Fruit fly (Drosophila melanogaster) whole organism, embryonic: Measurements from ENCODE around the gene fan.

Source experiments
- Abd-B ChIP-seq: fragments of 200-800 bp; sonication (Bioruptor generic); optimal IDR thresholded peaks from 2 replicates; lab custom pipeline; 2018; ENCODE audit warnings: missing biosample characterization, mild to moderate bottlenecking, missing genetic modification characterization, moderate library complexity
- C15 ChIP-seq: fragments of 200-800 bp; sonication (Bioruptor generic); IDR thresholded peaks from 3 replicates; pipeline ENCODE4 v1.3.6; 2022; ENCODE audit warnings: missing biosample characterization, missing genetic modification characterization
- CG12942 ChIP-seq: fragments of 200-800 bp; sonication (Bioruptor generic); optimal IDR thresholded peaks from 3 replicates; lab custom pipeline; 2016; ENCODE audit warnings: missing biosample characterization, missing genetic modification characterization
- CG14965 ChIP-seq: fragments of 200-800 bp; sonication (Bioruptor generic); optimal IDR thresholded peaks from 2 replicates; lab custom pipeline; 2016; ENCODE audit warnings: missing biosample characterization, missing genetic modification characterization, borderline replicate concordance
- CG1603 ChIP-seq: fragments of 200-800 bp; sonication (Bioruptor generic); optimal IDR thresholded peaks from 2 replicates; lab custom pipeline; 2019; ENCODE audit warnings: missing biosample characterization, mild to moderate bottlenecking, missing genetic modification characterization, moderate library complexity
- CG18011 ChIP-seq: fragments of 200-800 bp; sonication (Bioruptor generic); optimal IDR thresholded peaks from 2 replicates; lab custom pipeline; 2017; ENCODE audit warnings: missing biosample characterization, missing genetic modification characterization, mild to moderate bottlenecking, moderate library complexity, missing genotype
- CG6654 ChIP-seq: fragments of 200-800 bp; sonication (Bioruptor generic); optimal IDR thresholded peaks from 2 replicates; lab custom pipeline; 2017; ENCODE audit warnings: missing biosample characterization, mild to moderate bottlenecking, missing genetic modification characterization
- CG7271 ChIP-seq: fragments of 200-800 bp; sonication (Bioruptor generic); optimal IDR thresholded peaks from 2 replicates; lab custom pipeline; 2018; ENCODE audit warnings: missing biosample characterization, mild to moderate bottlenecking, missing genetic modification characterization, moderate library complexity
- CG7786 ChIP-seq: fragments of 200-800 bp; sonication (Bioruptor generic); optimal IDR thresholded peaks from 2 replicates; lab custom pipeline; 2016; ENCODE audit warnings: missing biosample characterization, missing genetic modification characterization
- CG8924 ChIP-seq: fragments of 200-800 bp; optimal IDR thresholded peaks from 3 replicates; lab custom pipeline; 2019; ENCODE audit warnings: missing biosample characterization, mild to moderate bottlenecking, missing genetic modification characterization, moderate library complexity
- CG9215 ChIP-seq: fragments of 200-800 bp; sonication (Bioruptor generic); IDR thresholded peaks from 2 replicates; pipeline ENCODE4 v1.3.6; 2022; ENCODE audit warnings: missing biosample characterization, missing genetic modification characterization
- CG9876 ChIP-seq: fragments of 200-800 bp; sonication (Bioruptor generic); optimal IDR thresholded peaks from 2 replicates; lab custom pipeline; 2016; ENCODE audit warnings: missing biosample characterization, missing genetic modification characterization
- Camta ChIP-seq: fragments of 200-800 bp; sonication (Bioruptor generic); optimal IDR thresholded peaks from 2 replicates; lab custom pipeline; 2016; ENCODE audit warnings: missing biosample characterization, missing genetic modification characterization
- Dbx ChIP-seq: fragments of 200-800 bp; sonication (Bioruptor generic); IDR thresholded peaks from 3 replicates; pipeline ENCODE4 v1.3.6; 2022; ENCODE audit warnings: missing biosample characterization, missing genetic modification characterization
- Dll ChIP-seq: fragments of 200-800 bp; sonication (Bioruptor generic); IDR thresholded peaks from 4 replicates; pipeline ENCODE4 v1.3.6; 2022; ENCODE audit warnings: missing biosample characterization, missing genetic modification characterization; ENCODE audit not compliant: partially characterized antibody
- Doc2 ChIP-seq: fragments of 200-800 bp; sonication (Bioruptor generic); IDR thresholded peaks from 2 replicates; pipeline ENCODE4 v1.3.6; 2022; ENCODE audit warnings: missing biosample characterization, missing genetic modification characterization
- Gsc ChIP-seq: fragments of 200-800 bp; sonication (Bioruptor generic); IDR thresholded peaks from 2 replicates; pipeline ENCODE4 v1.3.6; 2022; ENCODE audit warnings: missing biosample characterization, missing genetic modification characterization
- HmgZ ChIP-seq: fragments of 200-800 bp; sonication (Bioruptor generic); optimal IDR thresholded peaks from 2 replicates; lab custom pipeline; 2018; ENCODE audit warnings: missing biosample characterization, mild to moderate bottlenecking, missing genetic modification characterization
- Lpt ChIP-seq: fragments of >200 bp; optimal IDR thresholded peaks from 2 replicates; lab custom pipeline; 2018; ENCODE audit warnings: missing biosample characterization, missing genetic modification characterization
- MESR4 ChIP-seq: fragments of 200-800 bp; sonication (Bioruptor generic); optimal IDR thresholded peaks from 2 replicates; lab custom pipeline; 2018; ENCODE audit warnings: missing biosample characterization, mild to moderate bottlenecking, missing genetic modification characterization, moderate library complexity
- Max ChIP-seq: fragments of 200-800 bp; sonication (Bioruptor generic); optimal IDR thresholded peaks from 2 replicates; lab custom pipeline; 2016; ENCODE audit warnings: missing biosample characterization, mild to moderate bottlenecking, missing genetic modification characterization
- Nf-YB ChIP-seq: fragments of 200-800 bp; sonication (Bioruptor generic); optimal IDR thresholded peaks from 3 replicates; lab custom pipeline; 2019; ENCODE audit warnings: missing biosample characterization, mild to moderate bottlenecking, missing genetic modification characterization, moderate library complexity
- Oaz ChIP-seq: fragments of 200-800 bp; sonication (Bioruptor generic); IDR thresholded peaks from 2 replicates; pipeline ENCODE4 v1.3.6; 2022; ENCODE audit warnings: missing biosample characterization, missing genetic modification characterization
- Oli ChIP-seq: fragments of 200-800 bp; sonication (Bioruptor generic); optimal IDR thresholded peaks from 2 replicates; lab custom pipeline; 2018; ENCODE audit warnings: missing biosample characterization, mild to moderate bottlenecking, missing genetic modification characterization, moderate library complexity
- Sox100B ChIP-seq: fragments of 200-800 bp; sonication (Bioruptor generic); optimal IDR thresholded peaks from 3 replicates; lab custom pipeline; 2018; ENCODE audit warnings: missing biosample characterization, mild to moderate bottlenecking, missing genetic modification characterization
- Sry-δ ChIP-seq: fragments of 200-800 bp; sonication (Bioruptor generic); optimal IDR thresholded peaks from 2 replicates; lab custom pipeline; 2016; ENCODE audit warnings: missing biosample characterization, missing genetic modification characterization
- Xbp1 ChIP-seq: fragments of 200-800 bp; sonication (Bioruptor generic); optimal IDR thresholded peaks from 3 replicates; lab custom pipeline; 2016; ENCODE audit warnings: missing biosample characterization, mild to moderate bottlenecking, missing genetic modification characterization
- YL-1 ChIP-seq: fragments of 200-800 bp; sonication (Bioruptor generic); optimal IDR thresholded peaks from 3 replicates; lab custom pipeline; 2017; ENCODE audit warnings: missing biosample characterization, mild to moderate bottlenecking, missing genetic modification characterization
- bab2 ChIP-seq: fragments of 200-800 bp; sonication (Bioruptor generic); optimal IDR thresholded peaks from 2 replicates; lab custom pipeline; 2016; ENCODE audit warnings: missing biosample characterization, missing genetic modification characterization
- br ChIP-seq: fragments of >200 bp; optimal IDR thresholded peaks from 2 replicates; lab custom pipeline; 2017
- cato ChIP-seq: fragments of 200-800 bp; sonication (Bioruptor generic); optimal IDR thresholded peaks from 2 replicates; lab custom pipeline; 2016; ENCODE audit warnings: missing biosample characterization, missing genetic modification characterization, borderline replicate concordance
- croc ChIP-seq: fragments of 200-800 bp; sonication (Bioruptor generic); conservative IDR thresholded peaks from 3 replicates; pipeline ENCODE4 v1.3.6; 2022; ENCODE audit warnings: missing biosample characterization, missing genetic modification characterization
- dan ChIP-seq: fragments of 200-800 bp; sonication (Bioruptor generic); IDR thresholded peaks from 2 replicates; pipeline ENCODE4 v1.3.6; 2022; ENCODE audit warnings: missing biosample characterization, missing genetic modification characterization
- dimm ChIP-seq: fragments of 200-800 bp; sonication (Bioruptor generic); IDR thresholded peaks from 2 replicates; pipeline ENCODE4 v1.3.6; 2022; ENCODE audit warnings: missing biosample characterization, missing genetic modification characterization
- fd3F ChIP-seq: fragments of 200-800 bp; sonication (Bioruptor generic); optimal IDR thresholded peaks from 2 replicates; lab custom pipeline; 2018; ENCODE audit warnings: missing biosample characterization, mild to moderate bottlenecking, missing genetic modification characterization, moderate library complexity
- gce ChIP-seq: fragments of 200-800 bp; sonication (Bioruptor generic); IDR thresholded peaks from 3 replicates; pipeline ENCODE4 v1.3.6; 2022; ENCODE audit warnings: missing biosample characterization, missing genetic modification characterization
- grau ChIP-seq: fragments of 200-800 bp; optimal IDR thresholded peaks from 3 replicates; lab custom pipeline; 2019; ENCODE audit warnings: missing biosample characterization, mild to moderate bottlenecking, missing genetic modification characterization, moderate library complexity
- hbn ChIP-seq: fragments of 200-800 bp; sonication (Bioruptor generic); IDR thresholded peaks from 2 replicates; pipeline ENCODE4 v1.3.6; 2022; ENCODE audit warnings: missing biosample characterization, missing genetic modification characterization; ENCODE audit not compliant: partially characterized antibody
- hth ChIP-seq: fragments of >200 bp; optimal IDR thresholded peaks from 2 replicates; lab custom pipeline; 2017; ENCODE audit warnings: inconsistent platforms
- jing ChIP-seq: fragments of 200-800 bp; sonication (Bioruptor generic); optimal IDR thresholded peaks from 2 replicates; lab custom pipeline; 2018; ENCODE audit warnings: missing biosample characterization, mild to moderate bottlenecking, missing genetic modification characterization
- jumu ChIP-seq: fragments of 200-800 bp; sonication (Bioruptor generic); optimal IDR thresholded peaks from 3 replicates; lab custom pipeline; 2016; ENCODE audit warnings: missing biosample characterization, missing genetic modification characterization
- ken ChIP-seq: fragments of 200-800 bp; sonication (Bioruptor generic); IDR thresholded peaks from 3 replicates; pipeline ENCODE4 v1.3.6; 2022; ENCODE audit warnings: missing biosample characterization, missing genetic modification characterization
- nerfin-1 ChIP-seq: fragments of 200-800 bp; sonication (Bioruptor generic); optimal IDR thresholded peaks from 3 replicates; lab custom pipeline; 2019; ENCODE audit warnings: missing biosample characterization, mild to moderate bottlenecking, missing genetic modification characterization, moderate library complexity
- prd ChIP-seq, 3 experiments: fragments of >200 bp in 2 of 3; fragments of 200-800 bp in 1 of 3; sonication (Bioruptor generic) in 1 of 3; optimal IDR thresholded peaks in 2 of 3; IDR thresholded peaks in 1 of 3; 2 replicates in 2 of 3; 3 replicates in 1 of 3; pipeline versions ENCODE4 v1.3.6 to Lab custom; 2017 to 2022; ENCODE audit warnings: missing biosample characterization in 1 of 3, missing genetic modification characterization in 1 of 3
- pum ChIP-seq: fragments of 200-800 bp; sonication (Bioruptor generic); optimal IDR thresholded peaks from 2 replicates; lab custom pipeline; 2016; ENCODE audit warnings: missing biosample characterization, missing genetic modification characterization
- run ChIP-seq: fragments of 200-800 bp; sonication (Bioruptor generic); optimal IDR thresholded peaks from 3 replicates; lab custom pipeline; 2018; ENCODE audit warnings: missing biosample characterization, mild to moderate bottlenecking, missing genetic modification characterization
- sc ChIP-seq, 3 experiments: fragments of >200 bp in 2 of 3; fragments of 200-800 bp in 1 of 3; sonication (Bioruptor generic) in 1 of 3; optimal IDR thresholded peaks; 2 replicates in 2 of 3; 3 replicates in 1 of 3; lab custom pipeline; 2017; ENCODE audit warnings: mild to moderate bottlenecking in 1 of 3, missing biosample characterization in 1 of 3, missing genetic modification characterization in 1 of 3, missing genetic modification reagents in 1 of 3
- so ChIP-seq: fragments of 200-800 bp; sonication (Bioruptor generic); IDR thresholded peaks from 3 replicates; pipeline ENCODE4 v1.3.6; 2022; ENCODE audit warnings: missing biosample characterization, missing genetic modification characterization
- sob ChIP-seq: fragments of 200-800 bp; sonication (Bioruptor generic); IDR thresholded peaks from 2 replicates; pipeline ENCODE4 v1.3.6; 2022; ENCODE audit warnings: missing biosample characterization, missing genetic modification characterization
- toy ChIP-seq: fragments of 200-800 bp; sonication (Bioruptor generic); IDR thresholded peaks from 2 replicates; pipeline ENCODE4 v1.3.6; 2022; ENCODE audit warnings: missing biosample characterization, missing genetic modification characterization
- z ChIP-seq: fragments of 200-800 bp; sonication (Bioruptor generic); IDR thresholded peaks from 3 replicates; pipeline ENCODE4 v1.3.6; 2022; ENCODE audit warnings: missing biosample characterization, missing genetic modification characterization

Gene fan

dm6 chr3L:8121590-8121989 is 12.7 kb downstream of the fan start, which contains the start of gene ldbr (continued):
- TF ChIP-seq toy (no peak), CG12942 (GFP tag; lab: Kevin White, UChicago) (no peak), grau (tag; lab: Kevin White, UChicago) (no peak), bab2 (no peak), sc (optimal IDR thresholded peaks at IDR 0.05; lab: Kevin White, UChicago) (no peak), sc (GFP tag; optimal IDR thresholded peaks at IDR 0.05; lab: Kevin White, UChicago) (no peak), CG14965 (GFP tag; lab: Kevin White, UChicago) (no peak), pum (GFP tag; lab: Kevin White, UChicago) (no peak), prd (optimal IDR thresholded peaks at IDR 0.05; lab: Kevin White, UChicago) (no peak), prd (GFP tag; IDR thresholded peaks at IDR 0.05; lab: Robert Waterston, UW) (no peak), YL-1 (GFP tag; lab: Kevin White, UChicago) (no peak), Sox100B (GFP tag; lab: Kevin White, UChicago) (no peak), z (no peak), gce (no peak), fd3F (GFP tag; lab: Kevin White, UChicago) (no peak), Gsc (no peak), Oli (tag; lab: Kevin White, UChicago) (no peak), HmgZ (tag; lab: Kevin White, UChicago) (peak; percentile 41), CG8924 (tag; lab: Kevin White, UChicago) (no peak), Dll (GFP tag; lab: Robert Waterston, UW) (peak; percentile 61; the same call in 3 of the 4 replicates), dimm (GFP tag; lab: Robert Waterston, UW) (no peak), nerfin-1 (tag; lab: Kevin White, UChicago) (no peak), CG7786 (GFP tag; lab: Kevin White, UChicago) (no peak), cato (GFP tag; lab: Kevin White, UChicago) (no peak), Camta (no peak), so (no peak), CG6654 (GFP tag; lab: Kevin White, UChicago) (no peak), dan (GFP tag; lab: Robert Waterston, UW) (no peak), ken (GFP tag; lab: Robert Waterston, UW) (no peak), C15 (no peak), hth (lab: Kevin White, UChicago) (no peak), CG9215 (GFP tag; lab: Robert Waterston, UW) (no peak), CG18011 (no peak), hbn (GFP tag; lab: Robert Waterston, UW) (peak; percentile 29; the same call in 1 of the 2 replicates), sob (GFP tag; lab: Robert Waterston, UW) (peak; percentile 8; the same call in 1 of the 2 replicates), Oaz (GFP tag; lab: Robert Waterston, UW) (no peak), jumu (GFP tag; lab: Kevin White, UChicago) (no peak), Xbp1 (no peak), br (lab: Kevin White, UChicago) (no peak), Nf-YB (GFP tag; lab: Kevin White, UChicago) (no peak), croc (GFP tag; lab: Robert Waterston, UW) (no peak), Max (no peak), Abd-B (GFP tag; lab: Kevin White, UChicago) (no peak), jing (no peak), CG7271 (tag; lab: Kevin White, UChicago) (no peak), CG1603 (tag; lab: Kevin White, UChicago) (no peak), CG9876 (no peak), Sry-δ (GFP tag; lab: Kevin White, UChicago) (peak; percentile 29), Doc2 (GFP tag; lab: Robert Waterston, UW) (no peak), MESR4 (GFP tag; lab: Kevin White, UChicago) (peak; percentile 31), Dbx (no peak), Lpt (no peak), run (no peak)
